Fruit fly (Drosophila melanogaster) whole organism, pupa: ENCODE results near the gene 14-3-3epsilon.
A peak's percentile ranks its signal among the peaks of the same experiment; 100 is the strongest.

Experiments used
- CG10348 ChIP-seq: fragments of 200-800 bp; sonication (Bioruptor generic); IDR thresholded peaks from 2 replicates; pipeline ENCODE4 v1.3.6; 2022; ENCODE audit warnings: missing biosample characterization, missing genetic modification characterization
- CG12605 ChIP-seq: fragments of 200-800 bp; sonication (Bioruptor generic); IDR thresholded peaks from 2 replicates; pipeline ENCODE4 v1.3.6; 2022; ENCODE audit warnings: missing biosample characterization, missing genetic modification characterization
- CG13204 ChIP-seq: fragments of 200-800 bp; sonication (Bioruptor generic); optimal IDR thresholded peaks from 2 replicates; lab custom pipeline; 2018; ENCODE audit warnings: missing biosample characterization, mild to moderate bottlenecking, missing genetic modification characterization, moderate library complexity
- CG14655 ChIP-seq: fragments of 200-800 bp; sonication (Bioruptor generic); optimal IDR thresholded peaks from 3 replicates; lab custom pipeline; 2017; ENCODE audit warnings: mild to moderate bottlenecking, missing biosample characterization, missing genetic modification reagents, missing genetic modification characterization
- CG15710 ChIP-seq: fragments of 200-800 bp; sonication (Bioruptor generic); optimal IDR thresholded peaks from 2 replicates; lab custom pipeline; 2018; ENCODE audit warnings: missing biosample characterization, mild to moderate bottlenecking, missing genetic modification characterization, moderate library complexity
- CG17806 ChIP-seq: fragments of 200-800 bp; sonication (Bioruptor generic); optimal IDR thresholded peaks from 2 replicates; lab custom pipeline; 2018; ENCODE audit warnings: missing biosample characterization, mild to moderate bottlenecking, missing genetic modification characterization, moderate library complexity
- CG32121 ChIP-seq: fragments of 200-800 bp; sonication (Bioruptor generic); IDR thresholded peaks from 2 replicates; pipeline ENCODE4 v1.3.6; 2022; ENCODE audit warnings: missing biosample characterization, missing genetic modification characterization
- CG34367 ChIP-seq: fragments of 200-800 bp; sonication (Bioruptor generic); optimal IDR thresholded peaks from 2 replicates; lab custom pipeline; 2018; ENCODE audit warnings: missing biosample characterization, mild to moderate bottlenecking, missing genetic modification characterization
- CG4496 ChIP-seq: fragments of 200-800 bp; sonication (Bioruptor generic); IDR thresholded peaks from 3 replicates; pipeline ENCODE4 v1.3.6; 2022; ENCODE audit warnings: missing biosample characterization, missing genetic modification characterization
- CG8159 ChIP-seq: fragments of 200-800 bp; sonication (Bioruptor generic); optimal IDR thresholded peaks from 3 replicates; lab custom pipeline; 2018; ENCODE audit warnings: missing biosample characterization, mild to moderate bottlenecking, missing genetic modification characterization, moderate library complexity
- CG8301 ChIP-seq: fragments of 200-800 bp; sonication (Bioruptor generic); optimal IDR thresholded peaks from 2 replicates; lab custom pipeline; 2018; ENCODE audit warnings: missing biosample characterization, mild to moderate bottlenecking, missing genetic modification characterization
- CG9948 ChIP-seq: fragments of 200-800 bp; sonication (Bioruptor generic); optimal IDR thresholded peaks from 2 replicates; lab custom pipeline; 2018; ENCODE audit warnings: missing biosample characterization, mild to moderate bottlenecking, missing genetic modification characterization, moderate library complexity
- D1 ChIP-seq: fragments of 200-800 bp; sonication (Bioruptor generic); optimal IDR thresholded peaks from 2 replicates; lab custom pipeline; 2018; ENCODE audit warnings: missing biosample characterization, mild to moderate bottlenecking, missing genetic modification characterization, moderate library complexity
- EcR ChIP-seq: fragments of 200-800 bp; sonication (Bioruptor generic); optimal IDR thresholded peaks from 3 replicates; lab custom pipeline; 2019; ENCODE audit warnings: missing biosample characterization, missing genetic modification characterization, mild to moderate bottlenecking, moderate library complexity, missing genetic modification reagents
- Ets98B ChIP-seq: fragments of 200-800 bp; sonication (Bioruptor generic); IDR thresholded peaks from 2 replicates; pipeline ENCODE4 v1.3.6; 2022; ENCODE audit warnings: missing biosample characterization, missing genetic modification characterization
- Pif1A ChIP-seq: fragments of 200-800 bp; sonication (Bioruptor generic); optimal IDR thresholded peaks from 3 replicates; lab custom pipeline; 2016; ENCODE audit warnings: missing biosample characterization, missing genetic modification characterization
- Pif1B ChIP-seq: fragments of 200-800 bp; sonication (Bioruptor generic); optimal IDR thresholded peaks from 3 replicates; lab custom pipeline; 2016; ENCODE audit warnings: missing biosample characterization, missing genetic modification characterization
- Snoo ChIP-seq: fragments of 200-800 bp; sonication (Bioruptor generic); optimal IDR thresholded peaks from 3 replicates; lab custom pipeline; 2017; ENCODE audit warnings: missing biosample characterization, mild to moderate bottlenecking, missing genetic modification characterization, inconsistent platforms
- fd96Ca ChIP-seq: fragments of 200-800 bp; sonication (Bioruptor generic); IDR thresholded peaks from 3 replicates; pipeline ENCODE4 v1.3.6; 2022; ENCODE audit warnings: missing biosample characterization, missing genetic modification characterization
- gl ChIP-seq: fragments of 200-800 bp; sonication (Bioruptor generic); optimal IDR thresholded peaks from 2 replicates; lab custom pipeline; 2018; ENCODE audit warnings: missing biosample characterization, mild to moderate bottlenecking, missing genetic modification characterization
- rn ChIP-seq: fragments of 200-800 bp; sonication (Bioruptor generic); IDR thresholded peaks from 2 replicates; pipeline ENCODE4 v1.3.6; 2022; ENCODE audit warnings: missing biosample characterization, missing genetic modification characterization

The 14-3-3epsilon gene

DNA sequence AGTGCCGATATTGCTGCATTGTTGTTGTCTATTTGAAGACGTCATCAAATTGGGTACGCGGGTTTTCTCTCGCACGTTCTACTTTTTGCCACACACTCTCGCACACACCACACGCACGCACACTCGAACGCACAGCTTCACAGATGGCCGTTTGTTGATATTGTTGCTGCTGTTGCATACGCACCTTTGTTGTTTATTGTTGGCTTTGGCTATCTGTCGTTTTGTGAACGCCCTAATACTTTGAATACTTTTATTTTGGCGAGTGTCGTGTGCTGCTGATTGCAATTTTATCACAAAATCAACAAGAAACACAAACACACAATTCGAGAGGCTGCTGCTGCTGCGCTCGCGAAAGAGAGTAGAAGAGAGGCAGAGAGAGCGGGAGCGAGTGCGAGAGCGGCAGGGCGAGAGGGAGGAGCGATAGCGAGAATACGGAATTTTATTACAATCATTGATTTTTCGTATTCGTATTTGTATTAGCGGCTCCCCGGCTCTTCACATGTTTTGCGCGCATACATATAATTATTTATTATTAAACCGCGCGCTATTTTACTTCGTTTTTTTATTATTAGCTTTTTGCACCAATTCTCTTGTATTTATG is 43.7 kb upstream of the 14-3-3epsilon start:
- TF ChIP-seq CG8301 (peak; percentile 9), Snoo (tag; lab: Kevin White, UChicago) (peak; percentile 35), Pif1A (peak; percentile 31), CG4496 (GFP tag; lab: Robert Waterston, UW) (no peak), gl (tag; lab: Kevin White, UChicago) (peak; percentile 54), Pif1B (GFP tag; lab: Kevin White, UChicago) (peak; percentile 47), CG13204 (GFP tag; lab: Kevin White, UChicago) (peak; percentile 23), CG15710 (tag; lab: Kevin White, UChicago) (no peak), CG34367 (tag; lab: Kevin White, UChicago) (no peak), CG10348 (GFP tag; lab: Robert Waterston, UW) (no peak)

dm6 chr3R:18199177-18199884 is 43.0 kb upstream of the 14-3-3epsilon start, which contains the start of the genes Ssdp and CG7985:
Gene Ssdp, minus strand, starts transcription at chr3R:18199595.
Gene CG7985, plus strand, starts transcription at chr3R:18199857.
- TF ChIP-seq fd96Ca (GFP tag; lab: Robert Waterston, UW) (no peak), CG34367 (tag; lab: Kevin White, UChicago) (no peak), CG12605 (GFP tag; lab: Robert Waterston, UW) (no peak), CG9948 (tag; lab: Kevin White, UChicago) (no peak), CG10348 (GFP tag; lab: Robert Waterston, UW) (no peak), Pif1A (no peak), Ets98B (GFP tag; lab: Robert Waterston, UW) (no peak), EcR (GFP tag; lab: Kevin White, UChicago) (no peak), Snoo (tag; lab: Kevin White, UChicago) (no peak), D1 (no peak), CG32121 (GFP tag; lab: Robert Waterston, UW) (no peak), CG13204 (GFP tag; lab: Kevin White, UChicago) (no peak), Pif1B (GFP tag; lab: Kevin White, UChicago) (no peak), rn (GFP tag; lab: Robert Waterston, UW) (no peak), CG17806 (tag; lab: Kevin White, UChicago) (no peak), CG4496 (GFP tag; lab: Robert Waterston, UW) (no peak), CG15710 (tag; lab: Kevin White, UChicago) (no peak), CG8301 (no peak)

DNA sequence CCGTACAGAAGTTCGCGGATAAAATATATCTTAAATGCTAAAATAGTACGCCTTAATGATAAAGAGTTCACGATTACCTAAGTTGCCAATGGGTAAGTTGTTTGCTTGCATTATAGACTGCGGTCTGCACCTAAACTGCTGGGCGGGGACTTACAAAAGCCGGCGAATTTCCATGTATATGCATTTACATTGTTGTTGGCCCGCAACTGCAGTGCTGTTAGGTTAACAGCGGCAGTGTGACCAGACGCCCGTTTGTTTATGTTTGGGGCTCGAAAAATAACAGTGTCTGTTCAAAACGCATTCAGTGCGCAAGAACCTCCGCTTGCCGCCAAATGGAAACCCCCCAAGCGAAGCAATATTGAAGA is 42.5 kb upstream of the 14-3-3epsilon start:
- TF ChIP-seq Ets98B (GFP tag; lab: Robert Waterston, UW) = no peak
- no peak for TF ChIP-seq CG8301
- TF ChIP-seq fd96Ca (GFP tag; lab: Robert Waterston, UW) = no peak
- no peak for TF ChIP-seq gl (tag; lab: Kevin White, UChicago)
- TF ChIP-seq EcR (GFP tag; lab: Kevin White, UChicago) = no peak
- TF ChIP-seq CG4496 (GFP tag; lab: Robert Waterston, UW) = no peak
- no peak for TF ChIP-seq rn (GFP tag; lab: Robert Waterston, UW)
- TF ChIP-seq CG12605 (GFP tag; lab: Robert Waterston, UW) = no peak
- no peak for TF ChIP-seq CG15710 (tag; lab: Kevin White, UChicago)
- TF ChIP-seq CG32121 (GFP tag; lab: Robert Waterston, UW) = no peak
- no peak for TF ChIP-seq D1

DNA sequence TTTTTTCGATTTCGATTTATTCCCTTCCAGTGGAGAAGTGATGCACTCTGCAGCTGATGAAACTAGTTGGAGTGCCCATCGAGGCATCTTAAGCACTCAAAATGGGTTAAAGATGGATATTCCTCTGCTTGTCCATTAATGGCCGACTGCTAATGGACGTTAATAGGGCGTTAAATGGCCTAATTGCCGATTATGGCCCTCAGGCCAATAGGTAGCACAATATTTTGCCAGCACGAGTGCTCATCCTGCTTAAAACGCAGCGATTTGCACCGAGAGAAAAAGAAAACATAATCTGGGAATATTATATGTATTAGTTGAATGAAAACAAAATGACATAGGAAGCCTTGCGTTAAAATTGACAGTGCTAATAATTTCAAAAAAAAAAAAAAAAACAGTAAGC is 33.9 kb upstream of the 14-3-3epsilon start, which contains the start of gene CG44158:
TSS of gene CG44158 (plus strand) at position 301 of the 400 bp plus-strand sequence.
- no peak for TF ChIP-seq CG12605 (GFP tag; lab: Robert Waterston, UW)
- TF ChIP-seq EcR (GFP tag; lab: Kevin White, UChicago) = no peak
- TF ChIP-seq rn (GFP tag; lab: Robert Waterston, UW) = no peak
- TF ChIP-seq CG17806 (tag; lab: Kevin White, UChicago) = no peak
- TF ChIP-seq CG8159 (tag; lab: Kevin White, UChicago) = no peak
- no peak for TF ChIP-seq D1
- TF ChIP-seq Pif1A = no peak
- no peak for TF ChIP-seq CG32121 (GFP tag; lab: Robert Waterston, UW)

DNA sequence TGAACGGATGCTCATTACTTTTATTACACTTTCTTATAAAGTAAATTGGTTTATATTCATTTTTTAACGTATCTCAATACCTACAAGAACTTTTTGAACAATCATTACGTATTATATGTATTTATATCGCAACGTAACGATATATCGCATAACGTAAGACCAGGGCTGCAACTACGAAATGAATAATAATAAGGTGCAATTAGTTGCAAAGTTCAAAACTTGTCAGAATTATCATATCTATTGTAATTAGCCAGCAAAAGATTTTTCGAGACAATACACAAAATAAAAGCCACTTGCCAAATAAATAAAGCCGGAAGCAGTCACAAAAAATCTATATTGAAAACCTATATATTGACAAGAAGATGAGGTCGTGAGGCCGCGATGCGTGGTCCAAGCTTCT is 27.0 kb upstream of the 14-3-3epsilon start:
- TF ChIP-seq CG15710 (tag; lab: Kevin White, UChicago) = peak; percentile 7
- TF ChIP-seq Pif1B (GFP tag; lab: Kevin White, UChicago) = peak; percentile 2
- TF ChIP-seq Pif1A = peak; percentile 31
- no peak for TF ChIP-seq CG13204 (GFP tag; lab: Kevin White, UChicago)
- TF ChIP-seq CG8159 (tag; lab: Kevin White, UChicago) = peak; percentile 18
- 0 out of 2 replicates have a peak, but pooled peaks have one; percentile 13 for TF ChIP-seq CG32121 (GFP tag; lab: Robert Waterston, UW)
- TF ChIP-seq CG4496 (GFP tag; lab: Robert Waterston, UW) = peak; percentile 45; the same call in 1 of the 3 replicates
- TF ChIP-seq EcR (GFP tag; lab: Kevin White, UChicago) = no peak

dm6 chr3R:18215900-18216299 is 26.4 kb upstream of the 14-3-3epsilon start, which contains the start of gene CG14314:
Gene CG14314, plus strand, starts transcription at chr3R:18216142.
- no peak for TF ChIP-seq CG4496 (GFP tag; lab: Robert Waterston, UW)
- TF ChIP-seq CG15710 (tag; lab: Kevin White, UChicago) = no peak
- TF ChIP-seq Ets98B (GFP tag; lab: Robert Waterston, UW) = no peak
- TF ChIP-seq CG32121 (GFP tag; lab: Robert Waterston, UW) = no peak
- no peak for TF ChIP-seq CG13204 (GFP tag; lab: Kevin White, UChicago)
- TF ChIP-seq Pif1A = no peak
- TF ChIP-seq D1 = no peak
- no peak for TF ChIP-seq CG9948 (tag; lab: Kevin White, UChicago)
- no peak for TF ChIP-seq CG14655
- TF ChIP-seq CG8301 = no peak
- TF ChIP-seq CG10348 (GFP tag; lab: Robert Waterston, UW) = no peak
- no peak for TF ChIP-seq EcR (GFP tag; lab: Kevin White, UChicago)
- TF ChIP-seq fd96Ca (GFP tag; lab: Robert Waterston, UW) = no peak
